Fruit fly (Drosophila melanogaster) whole organism, embryonic: ENCODE results near the gene eca.

Source experiments
- Antp ChIP-seq: fragments of 200-800 bp; sonication (Bioruptor generic); optimal IDR thresholded peaks from 3 replicates; lab custom pipeline; 2016; ENCODE audit warnings: missing biosample characterization, missing genetic modification characterization
- Atf3 ChIP-seq: fragments of 200-800 bp; sonication (Bioruptor generic); optimal IDR thresholded peaks from 3 replicates; lab custom pipeline; 2016; ENCODE audit warnings: missing biosample characterization, missing genetic modification characterization
- BtbVII ChIP-seq: fragments of 200-800 bp; sonication (Bioruptor generic); optimal IDR thresholded peaks from 3 replicates; lab custom pipeline; 2017; ENCODE audit warnings: missing biosample characterization, mild to moderate bottlenecking, missing genetic modification characterization
- CG12769 ChIP-seq: fragments of 200-800 bp; sonication (Bioruptor generic); optimal IDR thresholded peaks from 2 replicates; lab custom pipeline; 2019; ENCODE audit warnings: missing biosample characterization, mild to moderate bottlenecking, missing genetic modification characterization, moderate library complexity
- CG13894 ChIP-seq: fragments of 200-800 bp; sonication (Bioruptor generic); optimal IDR thresholded peaks from 3 replicates; lab custom pipeline; 2018; ENCODE audit warnings: missing biosample characterization, mild to moderate bottlenecking, missing genetic modification characterization, moderate library complexity
- CG15479 ChIP-seq: fragments of 200-800 bp; sonication (Bioruptor generic); optimal IDR thresholded peaks from 3 replicates; lab custom pipeline; 2019; ENCODE audit warnings: missing biosample characterization, mild to moderate bottlenecking, missing genetic modification characterization, moderate library complexity
- CG18619 ChIP-seq: fragments of 200-800 bp; sonication (Bioruptor generic); optimal IDR thresholded peaks from 3 replicates; lab custom pipeline; 2017; ENCODE audit warnings: missing biosample characterization, mild to moderate bottlenecking, missing genetic modification characterization
- CG2199 ChIP-seq: fragments of 200-800 bp; sonication (Bioruptor generic); IDR thresholded peaks from 3 replicates; pipeline ENCODE4 v1.3.6; 2022; ENCODE audit warnings: missing biosample characterization, missing genetic modification characterization
- CG3163 ChIP-seq: fragments of 200-800 bp; sonication (Bioruptor generic); optimal IDR thresholded peaks from 3 replicates; lab custom pipeline; 2016; ENCODE audit warnings: missing biosample characterization, missing genetic modification characterization
- CG34376 ChIP-seq: fragments of 200-800 bp; sonication (Bioruptor generic); optimal IDR thresholded peaks from 2 replicates; lab custom pipeline; 2018; ENCODE audit warnings: missing biosample characterization, mild to moderate bottlenecking, missing genetic modification characterization
- CG4854 ChIP-seq: fragments of 200-800 bp; sonication (Bioruptor generic); optimal IDR thresholded peaks from 2 replicates; lab custom pipeline; 2016; ENCODE audit warnings: missing biosample characterization, missing genetic modification characterization, inconsistent platforms
- CG6765 ChIP-seq: fragments of 200-800 bp; sonication (Bioruptor generic); optimal IDR thresholded peaks from 3 replicates; lab custom pipeline; 2017; ENCODE audit warnings: missing biosample characterization, mild to moderate bottlenecking, missing genetic modification characterization
- CG8388 ChIP-seq: fragments of 200-800 bp; sonication (Bioruptor generic); optimal IDR thresholded peaks from 2 replicates; lab custom pipeline; 2019; ENCODE audit warnings: missing biosample characterization, mild to moderate bottlenecking, missing genetic modification characterization, moderate library complexity
- CG8478 ChIP-seq: fragments of >200 bp; optimal IDR thresholded peaks from 2 replicates; lab custom pipeline; 2018
- CG9437 ChIP-seq: fragments of 200-800 bp; sonication (Bioruptor generic); optimal IDR thresholded peaks from 2 replicates; lab custom pipeline; 2018; ENCODE audit warnings: missing biosample characterization, mild to moderate bottlenecking, missing genetic modification characterization
- Chrac-16 ChIP-seq: fragments of 200-800 bp; sonication (Bioruptor generic); optimal IDR thresholded peaks from 3 replicates; lab custom pipeline; 2016; ENCODE audit warnings: missing biosample characterization, missing genetic modification characterization
- CrebB ChIP-seq: fragments of 200-800 bp; sonication (Bioruptor generic); optimal IDR thresholded peaks from 3 replicates; lab custom pipeline; 2018; ENCODE audit warnings: missing biosample characterization, mild to moderate bottlenecking, missing genetic modification characterization
- HLH3B ChIP-seq: fragments of 200-800 bp; sonication (Bioruptor generic); IDR thresholded peaks from 2 replicates; pipeline ENCODE4 v1.3.6; 2022; ENCODE audit warnings: missing biosample characterization, missing genetic modification characterization
- HmgZ ChIP-seq: fragments of 200-800 bp; sonication (Bioruptor generic); optimal IDR thresholded peaks from 2 replicates; lab custom pipeline; 2018; ENCODE audit warnings: missing biosample characterization, mild to moderate bottlenecking, missing genetic modification characterization
- Hr78 ChIP-seq, 2 experiments: fragments of 200-800 bp in 1 of 2; fragments of >200 bp in 1 of 2; sonication (Bioruptor generic) in 1 of 2; optimal IDR thresholded peaks; 2 replicates each; lab custom pipeline; 2017 to 2019; ENCODE audit warnings: missing biosample characterization in 2 of 2, missing genetic modification characterization in 2 of 2, mild to moderate bottlenecking in 1 of 2, moderate library complexity in 1 of 2
- Lpt ChIP-seq: fragments of >200 bp; optimal IDR thresholded peaks from 2 replicates; lab custom pipeline; 2018; ENCODE audit warnings: missing biosample characterization, missing genetic modification characterization
- Med ChIP-seq: fragments of 200-800 bp; sonication (Bioruptor generic); peaks from one replicate; lab custom pipeline; 2016; ENCODE audit warnings: missing biosample characterization, missing genetic modification characterization, mild to moderate bottlenecking, inconsistent platforms, moderate library complexity
- Nf-YB ChIP-seq: fragments of 200-800 bp; sonication (Bioruptor generic); optimal IDR thresholded peaks from 3 replicates; lab custom pipeline; 2019; ENCODE audit warnings: missing biosample characterization, mild to moderate bottlenecking, missing genetic modification characterization, moderate library complexity
- PHDP ChIP-seq: fragments of 200-800 bp; sonication (Bioruptor generic); optimal IDR thresholded peaks from 3 replicates; lab custom pipeline; 2018; ENCODE audit warnings: missing biosample characterization, mild to moderate bottlenecking, missing genetic modification characterization, moderate library complexity
- Trl ChIP-seq, 3 experiments: fragments of >200 bp in 2 of 3; fragments of 200-800 bp in 1 of 3; sonication (Bioruptor generic) in 1 of 3; optimal IDR thresholded peaks; 2 replicates in 1 of 3; 3 replicates in 2 of 3; lab custom pipeline; 2016 to 2017; ENCODE audit warnings: missing biosample characterization in 1 of 3, missing genetic modification characterization in 1 of 3
- Xrp1 ChIP-seq: fragments of 200-800 bp; sonication (Bioruptor generic); IDR thresholded peaks from 2 replicates; pipeline ENCODE4 v1.3.6; 2022; ENCODE audit warnings: missing biosample characterization, missing genetic modification characterization
- cg ChIP-seq: fragments of 200-800 bp; sonication (Bioruptor generic); optimal IDR thresholded peaks from 3 replicates; lab custom pipeline; 2019; ENCODE audit warnings: missing biosample characterization, mild to moderate bottlenecking, missing genetic modification characterization, moderate library complexity
- cwo ChIP-seq: fragments of 200-800 bp; sonication (Bioruptor generic); optimal IDR thresholded peaks from 3 replicates; lab custom pipeline; 2017; ENCODE audit warnings: missing biosample characterization, missing genetic modification characterization, mild to moderate bottlenecking, moderate library complexity, missing genetic modification reagents
- dati ChIP-seq: fragments of 200-800 bp; sonication (Bioruptor generic); IDR thresholded peaks from 2 replicates; pipeline ENCODE4 v1.3.6; 2022; ENCODE audit warnings: missing biosample characterization, missing genetic modification characterization
- dmrt11E ChIP-seq: fragments of 200-800 bp; sonication (Bioruptor generic); optimal IDR thresholded peaks from 3 replicates; lab custom pipeline; 2018; ENCODE audit warnings: missing biosample characterization, mild to moderate bottlenecking, missing genetic modification characterization, moderate library complexity
- exex ChIP-seq: fragments of 200-800 bp; sonication (Bioruptor generic); optimal IDR thresholded peaks from 4 replicates; lab custom pipeline; 2018; ENCODE audit warnings: missing biosample characterization, mild to moderate bottlenecking, missing genetic modification characterization, moderate library complexity
- fd64A ChIP-seq: fragments of 200-800 bp; sonication (Bioruptor generic); optimal IDR thresholded peaks from 3 replicates; lab custom pipeline; 2018; ENCODE audit warnings: missing biosample characterization, mild to moderate bottlenecking, missing genetic modification characterization
- grn ChIP-seq: fragments of 200-800 bp; sonication (Bioruptor generic); optimal IDR thresholded peaks from 3 replicates; lab custom pipeline; 2017; ENCODE audit warnings: missing biosample characterization, missing genetic modification characterization
- kay ChIP-seq: fragments of 200-800 bp; sonication (Bioruptor generic); optimal IDR thresholded peaks from 2 replicates; lab custom pipeline; 2016; ENCODE audit warnings: missing biosample characterization, missing genetic modification characterization
- mirr ChIP-seq: fragments of 200-800 bp; sonication (Bioruptor generic); optimal IDR thresholded peaks from 3 replicates; lab custom pipeline; 2018; ENCODE audit warnings: missing biosample characterization, mild to moderate bottlenecking, missing genetic modification characterization
- nerfin-2 ChIP-seq: fragments of 200-800 bp; sonication (Bioruptor generic); IDR thresholded peaks from 2 replicates; pipeline ENCODE4 v1.3.6; 2022; ENCODE audit warnings: missing biosample characterization, missing genetic modification characterization; ENCODE audit not compliant: partially characterized antibody
- onecut ChIP-seq: fragments of 200-800 bp; sonication (Bioruptor generic); IDR thresholded peaks from 2 replicates; pipeline ENCODE4 v1.3.6; 2022; ENCODE audit warnings: missing biosample characterization, missing genetic modification characterization
- pum ChIP-seq: fragments of 200-800 bp; sonication (Bioruptor generic); optimal IDR thresholded peaks from 2 replicates; lab custom pipeline; 2016; ENCODE audit warnings: missing biosample characterization, missing genetic modification characterization
- stwl ChIP-seq: fragments of 200-800 bp; sonication (Bioruptor generic); optimal IDR thresholded peaks from 3 replicates; lab custom pipeline; 2018; ENCODE audit warnings: missing biosample characterization, mild to moderate bottlenecking, missing genetic modification characterization, moderate library complexity

Gene eca

DNA sequence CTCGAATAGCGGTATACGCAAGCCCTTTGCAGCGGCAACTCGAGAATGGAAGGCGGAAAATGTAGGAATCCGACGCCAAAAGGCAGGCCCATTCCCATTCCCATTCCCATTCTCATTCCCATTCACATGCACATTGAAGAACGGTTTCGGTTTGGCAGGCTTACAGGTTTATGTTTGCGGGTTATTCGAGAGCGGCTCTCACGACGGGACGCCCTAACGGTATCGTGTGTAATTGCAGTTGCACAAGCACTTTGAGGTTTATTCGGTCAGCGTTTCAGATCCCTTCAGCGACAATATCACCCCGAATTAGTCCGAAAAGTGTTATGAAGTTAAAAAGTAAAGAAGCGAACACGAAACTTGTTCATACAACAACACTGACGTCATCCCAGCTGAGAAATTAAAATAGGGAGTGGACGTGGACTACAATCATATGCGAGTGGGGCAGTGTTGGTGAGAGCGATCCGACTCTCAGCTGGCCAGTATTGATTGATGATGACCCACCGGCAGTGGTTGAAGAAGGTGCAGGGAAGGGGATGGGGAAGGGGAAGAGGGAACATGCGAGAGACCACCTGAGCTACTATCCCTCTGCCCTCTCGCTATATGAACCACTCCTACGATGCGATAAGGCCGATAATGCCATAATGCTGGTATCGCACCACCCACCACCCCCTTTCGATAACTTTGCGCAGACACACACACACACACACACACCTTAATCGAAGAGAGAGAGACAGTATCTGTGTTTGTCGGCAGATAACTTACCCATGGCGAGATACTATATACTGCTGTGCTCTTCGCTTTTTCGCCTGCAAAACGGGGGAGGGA, 19.1 kb upstream of the eca start (continued):
- TF ChIP-seq BtbVII (GFP tag; lab: Kevin White, UChicago): peak; percentile 5
- no peak for TF ChIP-seq dmrt11E
- no peak for TF ChIP-seq nerfin-2 (GFP tag; lab: Robert Waterston, UW)
- peak; percentile 90 for TF ChIP-seq mirr (GFP tag; lab: Kevin White, UChicago)
- no peak for TF ChIP-seq pum (GFP tag; lab: Kevin White, UChicago)
- no peak for TF ChIP-seq Xrp1 (GFP tag; lab: Robert Waterston, UW)
- peak; percentile 2 for TF ChIP-seq CG6765 (GFP tag; lab: Kevin White, UChicago)
- peak; percentile 10 for TF ChIP-seq CG3163
- TF ChIP-seq cwo (GFP tag; lab: Kevin White, UChicago): peak; percentile 73
- peak; percentile 98 for TF ChIP-seq grn
- TF ChIP-seq Nf-YB (GFP tag; lab: Kevin White, UChicago): peak; percentile 14
- TF ChIP-seq Lpt (GFP tag; lab: Kevin White, UChicago): no peak
- peak in 1 of 2 experiments; percentile 32 for TF ChIP-seq Hr78 (GFP tag; optimal IDR thresholded peaks at IDR 0.05; lab: Kevin White, UChicago)
- peak; percentile 91 for TF ChIP-seq CG15479 (GFP tag; lab: Kevin White, UChicago)
- TF ChIP-seq HmgZ: peak; percentile 82
- TF ChIP-seq Atf3 (GFP tag; lab: Kevin White, UChicago): peak; percentile 34
- TF ChIP-seq Med (GFP tag; lab: Kevin White, UChicago): peak; percentile 59
- peak; percentile 3 for TF ChIP-seq Antp (GFP tag; lab: Kevin White, UChicago)
- peak; percentile 25 for TF ChIP-seq fd64A (GFP tag; lab: Kevin White, UChicago)
- peak; percentile 69 to 90 for TF ChIP-seq Trl (optimal IDR thresholded peaks at IDR 0.05; lab: Kevin White, UChicago)
- TF ChIP-seq Trl (GFP tag; optimal IDR thresholded peaks at IDR 0.05; lab: Kevin White, UChicago): no peak
- no peak for TF ChIP-seq HLH3B
- no peak for TF ChIP-seq PHDP (tag; lab: Kevin White, UChicago)
- TF ChIP-seq CG13894 (tag; lab: Kevin White, UChicago): peak; percentile 83
- peak; percentile 15 for TF ChIP-seq CG18619 (GFP tag; lab: Kevin White, UChicago)
- peak; percentile 86 for TF ChIP-seq CG12769 (tag; lab: Kevin White, UChicago)
- peak; percentile 82 for TF ChIP-seq exex (tag; lab: Kevin White, UChicago)
- no peak for TF ChIP-seq dati (GFP tag; lab: Robert Waterston, UW)
- TF ChIP-seq onecut (GFP tag; lab: Robert Waterston, UW): peak; percentile 88
- TF ChIP-seq CG9437: no peak
- TF ChIP-seq kay (GFP tag; lab: Kevin White, UChicago): peak; percentile 40
- no peak for TF ChIP-seq Chrac-16 (GFP tag; lab: Kevin White, UChicago)
- TF ChIP-seq CG4854: no peak
- peak; percentile 98 for TF ChIP-seq cg (GFP tag; lab: Kevin White, UChicago)
- peak; percentile 81 for TF ChIP-seq CG8478 (lab: Kevin White, UChicago)
- peak; percentile 96 for TF ChIP-seq CG34376 (GFP tag; lab: Kevin White, UChicago)
- TF ChIP-seq CG8388: no peak
- TF ChIP-seq CrebB: peak; percentile 36
- peak; percentile 1 for TF ChIP-seq stwl (tag; lab: Kevin White, UChicago)
- no peak for TF ChIP-seq CG2199
